Worm (Caenorhabditis elegans): ENCODE measurements around the gene C50C3.5.

ce11 chrIII:8163283-8163682 is 15.7 kb upstream of the C50C3.5 start, which contains the start of gene bath-42:
- TF ChIP-seq F13H6.1 (tag; optimal IDR thresholded peaks at IDR 0.05) (no peak), tbx-7 (tag; optimal IDR thresholded peaks at IDR 0.05) (no peak), pqm-1 (tag; optimal IDR thresholded peaks at IDR 0.05) (no peak), sox-4 (tag; optimal IDR thresholded peaks at IDR 0.05) (no peak), pag-3 (tag; optimal IDR thresholded peaks at IDR 0.05; ENCODE audit: borderline replicate concordance) (no peak), lin-11 (tag; optimal IDR thresholded peaks at IDR 0.05) (no peak), sox-2 (GFP tag; IDR thresholded peaks at IDR 0.05) (no peak), rnt-1 (tag; optimal IDR thresholded peaks at IDR 0.05) (no peak), ceh-14 (tag; optimal IDR thresholded peaks at IDR 0.05) (no peak)

Measured in whole organism, late embryonic.